Fruit fly (Drosophila melanogaster) whole organism, embryonic: ENCODE results near the gene tex.
A peak's percentile ranks its signal among the peaks of the same experiment; 100 is the strongest.

Experiments used
- Atf-2 ChIP-seq: fragments of 200-800 bp; sonication (Bioruptor generic); optimal IDR thresholded peaks from 2 replicates; lab custom pipeline; 2016; ENCODE audit warnings: missing biosample characterization, missing genetic modification characterization
- Bgb ChIP-seq: fragments of 200-800 bp; sonication (Bioruptor generic); IDR thresholded peaks from 2 replicates; pipeline ENCODE4 v1.3.6; 2022; ENCODE audit warnings: missing biosample characterization, missing genetic modification characterization; ENCODE audit not compliant: partially characterized antibody
- Bteb2 ChIP-seq: fragments of 200-800 bp; sonication (Bioruptor generic); optimal IDR thresholded peaks from 2 replicates; lab custom pipeline; 2016; ENCODE audit warnings: missing biosample characterization, missing genetic modification characterization
- CG12299 ChIP-seq: fragments of 200-800 bp; sonication (Bioruptor generic); optimal IDR thresholded peaks from 2 replicates; lab custom pipeline; 2018; ENCODE audit warnings: missing biosample characterization, mild to moderate bottlenecking, missing genetic modification characterization
- CG14710 ChIP-seq: fragments of 200-800 bp; sonication (Bioruptor generic); optimal IDR thresholded peaks from 3 replicates; lab custom pipeline; 2019; ENCODE audit warnings: missing biosample characterization, mild to moderate bottlenecking, missing genetic modification characterization, moderate library complexity
- CG14860 ChIP-seq: fragments of 200-800 bp; sonication (Bioruptor generic); IDR thresholded peaks from 3 replicates; pipeline ENCODE4 v1.3.6; 2022; ENCODE audit warnings: missing biosample characterization, missing genetic modification characterization; ENCODE audit not compliant: partially characterized antibody
- CG15514 ChIP-seq: fragments of 200-800 bp; sonication (Bioruptor generic); optimal IDR thresholded peaks from 3 replicates; lab custom pipeline; 2017; ENCODE audit warnings: missing biosample characterization, missing genetic modification characterization, mild to moderate bottlenecking, moderate library complexity, missing genetic modification reagents
- CG15601 ChIP-seq: fragments of 200-800 bp; sonication (Bioruptor generic); optimal IDR thresholded peaks from 3 replicates; lab custom pipeline; 2019; ENCODE audit warnings: missing biosample characterization, mild to moderate bottlenecking, missing genetic modification characterization, moderate library complexity
- CG2199 ChIP-seq: fragments of 200-800 bp; sonication (Bioruptor generic); IDR thresholded peaks from 3 replicates; pipeline ENCODE4 v1.3.6; 2022; ENCODE audit warnings: missing biosample characterization, missing genetic modification characterization
- CG30431 ChIP-seq: fragments of 200-800 bp; sonication (Bioruptor generic); optimal IDR thresholded peaks from 2 replicates; lab custom pipeline; 2017; ENCODE audit warnings: missing biosample characterization, missing genetic modification characterization
- CG31365 ChIP-seq: fragments of 200-800 bp; sonication (Bioruptor generic); optimal IDR thresholded peaks from 2 replicates; lab custom pipeline; 2018; ENCODE audit warnings: missing biosample characterization, mild to moderate bottlenecking, missing genetic modification characterization
- CG3847 ChIP-seq: fragments of 200-800 bp; sonication (Bioruptor generic); IDR thresholded peaks from 2 replicates; pipeline ENCODE4 v1.3.6; 2022; ENCODE audit warnings: missing biosample characterization, missing genetic modification characterization
- CG3995 ChIP-seq: fragments of 200-800 bp; sonication (Bioruptor generic); optimal IDR thresholded peaks from 3 replicates; lab custom pipeline; 2016; ENCODE audit warnings: missing biosample characterization, missing genetic modification characterization
- CG43689 ChIP-seq: fragments of 200-800 bp; sonication (Bioruptor generic); IDR thresholded peaks from 2 replicates; pipeline ENCODE4 v1.3.6; 2022; ENCODE audit warnings: missing biosample characterization, missing genetic modification characterization
- CG4730 ChIP-seq: fragments of 200-800 bp; sonication (Bioruptor generic); IDR thresholded peaks from 2 replicates; pipeline ENCODE4 v1.3.6; 2022; ENCODE audit warnings: missing biosample characterization, missing genetic modification characterization
- CG6683 ChIP-seq: fragments of 200-800 bp; sonication (Bioruptor generic); optimal IDR thresholded peaks from 2 replicates; lab custom pipeline; 2017; ENCODE audit warnings: missing biosample characterization, mild to moderate bottlenecking, missing genetic modification characterization, missing genetic modification reagents
- CG7963 ChIP-seq: fragments of 200-800 bp; sonication (Bioruptor generic); IDR thresholded peaks from 3 replicates; pipeline ENCODE4 v1.3.6; 2022; ENCODE audit warnings: missing biosample characterization, missing genetic modification characterization; ENCODE audit not compliant: partially characterized antibody
- CG9215 ChIP-seq: fragments of 200-800 bp; sonication (Bioruptor generic); IDR thresholded peaks from 2 replicates; pipeline ENCODE4 v1.3.6; 2022; ENCODE audit warnings: missing biosample characterization, missing genetic modification characterization
- CG9609 ChIP-seq: fragments of 200-800 bp; sonication (Bioruptor generic); optimal IDR thresholded peaks from 3 replicates; lab custom pipeline; 2016; ENCODE audit warnings: missing biosample characterization, missing genetic modification characterization
- CG9727 ChIP-seq: fragments of 200-800 bp; sonication (Bioruptor generic); optimal IDR thresholded peaks from 3 replicates; lab custom pipeline; 2017; ENCODE audit warnings: missing biosample characterization, mild to moderate bottlenecking, missing genetic modification characterization
- CoRest ChIP-seq: fragments of 200-800 bp; sonication (Bioruptor generic); optimal IDR thresholded peaks from 3 replicates; lab custom pipeline; 2018; ENCODE audit warnings: missing biosample characterization, mild to moderate bottlenecking, missing genetic modification characterization, moderate library complexity
- Dfd ChIP-seq, 2 experiments: fragments of >200 bp; optimal IDR thresholded peaks; 2 replicates each; lab custom pipeline; 2017; ENCODE audit warnings: missing biosample characterization in 2 of 2, missing genetic modification characterization in 2 of 2
- Dp ChIP-seq: fragments of 200-800 bp; sonication (Bioruptor generic); optimal IDR thresholded peaks from 2 replicates; lab custom pipeline; 2018; ENCODE audit warnings: missing biosample characterization, mild to moderate bottlenecking, missing genetic modification characterization, moderate library complexity
- Dref ChIP-seq: fragments of 200-800 bp; sonication (Bioruptor generic); IDR thresholded peaks from 2 replicates; pipeline ENCODE4 v1.3.6; 2022; ENCODE audit warnings: missing biosample characterization, missing genetic modification characterization
- Ets97D ChIP-seq: fragments of 200-800 bp; sonication (Bioruptor generic); optimal IDR thresholded peaks from 3 replicates; lab custom pipeline; 2016; ENCODE audit warnings: missing biosample characterization, missing genetic modification characterization
- Fer1 ChIP-seq: fragments of 200-800 bp; sonication (Bioruptor generic); optimal IDR thresholded peaks from 2 replicates; lab custom pipeline; 2017; ENCODE audit warnings: missing biosample characterization, mild to moderate bottlenecking, missing genetic modification characterization
- H15 ChIP-seq: fragments of 200-800 bp; sonication (Bioruptor generic); IDR thresholded peaks from 3 replicates; pipeline ENCODE4 v1.3.6; 2022; ENCODE audit warnings: missing biosample characterization, missing genetic modification characterization
- HLH3B ChIP-seq: fragments of 200-800 bp; sonication (Bioruptor generic); IDR thresholded peaks from 2 replicates; pipeline ENCODE4 v1.3.6; 2022; ENCODE audit warnings: missing biosample characterization, missing genetic modification characterization
- HLH4C ChIP-seq: fragments of 200-800 bp; sonication (Bioruptor generic); IDR thresholded peaks from 3 replicates; pipeline ENCODE4 v1.3.6; 2022; ENCODE audit warnings: missing biosample characterization, missing genetic modification characterization; ENCODE audit not compliant: partially characterized antibody
- HLH54F ChIP-seq: fragments of 200-800 bp; sonication (Bioruptor generic); optimal IDR thresholded peaks from 3 replicates; lab custom pipeline; 2016; ENCODE audit warnings: missing biosample characterization, missing genetic modification characterization
- Myb ChIP-seq: fragments of 200-800 bp; sonication (Bioruptor generic); optimal IDR thresholded peaks from 2 replicates; lab custom pipeline; 2016; ENCODE audit warnings: missing biosample characterization, missing genetic modification characterization
- Opbp ChIP-seq: fragments of 200-800 bp; sonication (Bioruptor generic); IDR thresholded peaks from 3 replicates; pipeline ENCODE4 v1.3.6; 2022; ENCODE audit warnings: missing biosample characterization, missing genetic modification characterization; ENCODE audit not compliant: partially characterized antibody
- Pdp1 ChIP-seq, 2 experiments: fragments of 200-800 bp; sonication (Bioruptor generic); optimal IDR thresholded peaks; 3 replicates each; lab custom pipeline; 2016; ENCODE audit warnings: missing biosample characterization in 2 of 2, missing genetic modification characterization in 2 of 2, mild to moderate bottlenecking in 1 of 2, moderate library complexity in 1 of 2
- Stat92E ChIP-seq, 3 experiments: fragments of >200 bp in 2 of 3; fragments of 200-800 bp in 1 of 3; sonication (Bioruptor generic) in 1 of 3; optimal IDR thresholded peaks; 2 replicates each; lab custom pipeline; 2017 to 2019; ENCODE audit warnings: missing biosample characterization in 3 of 3, missing genetic modification characterization in 3 of 3, mild to moderate bottlenecking in 1 of 3, moderate library complexity in 1 of 3
- Trl ChIP-seq, 3 experiments: fragments of >200 bp in 2 of 3; fragments of 200-800 bp in 1 of 3; sonication (Bioruptor generic) in 1 of 3; optimal IDR thresholded peaks; 2 replicates in 1 of 3; 3 replicates in 2 of 3; lab custom pipeline; 2016 to 2017; ENCODE audit warnings: missing biosample characterization in 1 of 3, missing genetic modification characterization in 1 of 3
- btn ChIP-seq: fragments of 200-800 bp; sonication (Bioruptor generic); optimal IDR thresholded peaks from 2 replicates; lab custom pipeline; 2016; ENCODE audit warnings: missing biosample characterization, missing genetic modification characterization
- cad ChIP-seq: fragments of >200 bp; optimal IDR thresholded peaks from 2 replicates; lab custom pipeline; 2017; ENCODE audit warnings: missing biosample characterization, missing genetic modification characterization
- grau ChIP-seq: fragments of 200-800 bp; optimal IDR thresholded peaks from 3 replicates; lab custom pipeline; 2019; ENCODE audit warnings: missing biosample characterization, mild to moderate bottlenecking, missing genetic modification characterization, moderate library complexity
- gro ChIP-seq: fragments of 200-800 bp; sonication (Bioruptor generic); optimal IDR thresholded peaks from 2 replicates; lab custom pipeline; 2016; ENCODE audit warnings: missing biosample characterization, missing genetic modification characterization
- mld ChIP-seq: fragments of 200-800 bp; sonication (Bioruptor generic); IDR thresholded peaks from 3 replicates; pipeline ENCODE4 v1.3.6; 2022; ENCODE audit warnings: missing biosample characterization, missing genetic modification characterization; ENCODE audit not compliant: partially characterized antibody
- phol ChIP-seq: fragments of 200-800 bp; sonication (Bioruptor generic); optimal IDR thresholded peaks from 3 replicates; lab custom pipeline; 2018; ENCODE audit warnings: missing biosample characterization, mild to moderate bottlenecking, missing genetic modification characterization, moderate library complexity
- pum ChIP-seq: fragments of 200-800 bp; sonication (Bioruptor generic); optimal IDR thresholded peaks from 2 replicates; lab custom pipeline; 2016; ENCODE audit warnings: missing biosample characterization, missing genetic modification characterization
- ranshi ChIP-seq: fragments of 200-800 bp; sonication (Bioruptor generic); IDR thresholded peaks from 2 replicates; pipeline ENCODE4 v1.3.6; 2022; ENCODE audit warnings: missing biosample characterization, missing genetic modification characterization
- sqz ChIP-seq: fragments of 200-800 bp; sonication (Bioruptor generic); optimal IDR thresholded peaks from 3 replicates; lab custom pipeline; 2018; ENCODE audit warnings: missing biosample characterization, mild to moderate bottlenecking, missing genetic modification characterization
- tap ChIP-seq: fragments of 200-800 bp; optimal IDR thresholded peaks from 3 replicates; lab custom pipeline; 2019; ENCODE audit warnings: missing biosample characterization, mild to moderate bottlenecking, missing genetic modification characterization, moderate library complexity
- tna ChIP-seq: fragments of 200-800 bp; sonication (Bioruptor generic); IDR thresholded peaks from 2 replicates; pipeline ENCODE4 v1.3.6; 2022; ENCODE audit warnings: missing biosample characterization, missing genetic modification characterization; ENCODE audit not compliant: partially characterized antibody
- trem ChIP-seq: fragments of 200-800 bp; optimal IDR thresholded peaks from 3 replicates; lab custom pipeline; 2019; ENCODE audit warnings: missing biosample characterization, mild to moderate bottlenecking, missing genetic modification characterization, moderate library complexity
- twi ChIP-seq: fragments of 200-800 bp; optimal IDR thresholded peaks from 2 replicates; lab custom pipeline; 2019; ENCODE audit warnings: missing biosample characterization, mild to moderate bottlenecking, missing genetic modification characterization, moderate library complexity
- unpg ChIP-seq: fragments of 200-800 bp; sonication (Bioruptor generic); optimal IDR thresholded peaks from 3 replicates; lab custom pipeline; 2018; ENCODE audit warnings: missing biosample characterization, mild to moderate bottlenecking, missing genetic modification characterization, moderate library complexity
- wor ChIP-seq: fragments of 200-800 bp; sonication (Bioruptor generic); IDR thresholded peaks from 2 replicates; pipeline ENCODE4 v1.3.6; 2022; ENCODE audit warnings: missing biosample characterization, missing genetic modification characterization

tex gene

dm6 chr3R:8313038-8313437, 4.6 kb upstream of the tex start, which contains the start of gene CG7483 (continued):
- TF ChIP-seq Opbp (peak; percentile 82; the same call in 2 of the 3 replicates), Ets97D (GFP tag; lab: Kevin White, UChicago) (peak; percentile 20), trem (tag; lab: Kevin White, UChicago) (peak; percentile 58), mld (no peak), CG4730 (GFP tag; lab: Robert Waterston, UW) (no peak), Pdp1 (GFP tag; optimal IDR thresholded peaks at IDR 0.05; lab: Kevin White, UChicago) (no peak), CG7963 (GFP tag; lab: Robert Waterston, UW) (peak; percentile 71), HLH4C (GFP tag; lab: Robert Waterston, UW) (peak; percentile 82), sqz (GFP tag; lab: Kevin White, UChicago) (peak; percentile 81), Atf-2 (GFP tag; lab: Kevin White, UChicago) (no peak), H15 (no peak), tap (tag; lab: Kevin White, UChicago) (no peak), Dp (peak; percentile 96), CoRest (tag; lab: Kevin White, UChicago) (peak; percentile 10), pum (GFP tag; lab: Kevin White, UChicago) (no peak), btn (GFP tag; lab: Kevin White, UChicago) (no peak), cad (GFP tag; lab: Kevin White, UChicago) (no peak), CG14710 (peak; percentile 55), Trl (optimal IDR thresholded peaks at IDR 0.05; lab: Kevin White, UChicago) (no peak), Trl (GFP tag; optimal IDR thresholded peaks at IDR 0.05; lab: Kevin White, UChicago) (no peak), twi (tag; lab: Kevin White, UChicago) (no peak), Bgb (GFP tag; lab: Robert Waterston, UW) (peak; percentile 86), CG3847 (GFP tag; lab: Robert Waterston, UW) (no peak), HLH54F (GFP tag; lab: Kevin White, UChicago) (no peak), CG2199 (GFP tag; lab: Robert Waterston, UW) (no peak), CG15601 (tag; lab: Kevin White, UChicago) (peak; percentile 46), Myb (peak; percentile 4), CG12299 (tag; lab: Kevin White, UChicago) (no peak), Stat92E (GFP tag; optimal IDR thresholded peaks at IDR 0.05; lab: Kevin White, UChicago) (peak in 1 of 3 experiments; percentile 43), CG9609 (GFP tag; lab: Kevin White, UChicago) (no peak), Bteb2 (GFP tag; lab: Kevin White, UChicago) (no peak), unpg (no peak), Dfd (GFP tag; optimal IDR thresholded peaks at IDR 0.05; lab: Kevin White, UChicago) (no peak), CG31365 (tag; lab: Kevin White, UChicago) (no peak), Fer1 (GFP tag; lab: Kevin White, UChicago) (peak; percentile 26), ranshi (GFP tag; lab: Robert Waterston, UW) (no peak), CG6683 (GFP tag; lab: Kevin White, UChicago) (no peak), CG9215 (GFP tag; lab: Robert Waterston, UW) (no peak), phol (tag; lab: Kevin White, UChicago) (peak; percentile 22), CG43689 (GFP tag; lab: Robert Waterston, UW) (no peak), CG14860 (GFP tag; lab: Robert Waterston, UW) (peak; percentile 74; the same call in 2 of the 3 replicates), CG3995 (GFP tag; lab: Kevin White, UChicago) (peak; percentile 15), grau (tag; lab: Kevin White, UChicago) (peak; percentile 0), gro (GFP tag; lab: Kevin White, UChicago) (no peak), tna (GFP tag; lab: Robert Waterston, UW) (peak; percentile 65), Dref (GFP tag; lab: Robert Waterston, UW) (peak; percentile 97), HLH3B (no peak), CG9727 (no peak), wor (no peak), CG15514 (peak; percentile 39), CG30431 (GFP tag; lab: Kevin White, UChicago) (no peak)
